Worm (Caenorhabditis elegans): ENCODE results near the gene str-81.

Gene str-81

DNA sequence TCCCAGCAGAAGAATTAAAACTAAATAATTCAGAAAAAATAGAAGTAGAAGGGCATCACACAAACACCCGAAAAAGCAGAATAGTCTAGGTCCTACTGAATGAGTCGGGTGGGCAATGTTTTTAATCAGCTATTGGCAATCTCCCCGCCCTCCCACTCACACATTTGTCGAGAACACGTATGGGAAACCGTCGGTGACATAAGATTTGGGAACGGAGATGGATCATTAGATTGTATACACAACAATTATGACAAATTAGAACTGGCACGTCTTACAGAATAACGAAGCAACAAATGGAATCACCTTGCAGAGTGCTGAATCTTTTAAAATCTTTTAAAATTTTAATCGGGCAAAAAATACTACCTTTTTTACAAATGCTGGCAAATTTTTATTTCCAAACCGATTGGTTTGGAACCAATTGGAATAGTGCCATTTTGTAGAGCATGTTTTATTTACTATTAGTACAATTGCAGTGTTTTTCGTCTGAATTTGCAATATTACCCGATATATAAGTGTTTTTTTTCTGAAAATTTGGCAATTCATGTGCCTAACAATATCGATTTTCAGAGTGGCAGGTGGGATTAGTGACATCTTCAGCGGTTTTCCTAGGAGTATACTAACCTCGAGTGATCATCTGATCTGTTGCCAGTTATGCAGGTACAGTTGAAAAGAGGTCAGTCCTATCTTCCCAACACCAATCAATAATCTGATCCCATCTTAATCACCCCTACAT is 37.4 kb upstream of the str-81 start, which contains the start of the genes F55C9.3 and fbxb-57:
Gene F55C9.3, minus strand, starts transcription at position 101 of the 733 bp plus-strand sequence.
Gene fbxb-57, plus strand, starts transcription at position 683 of the 733 bp plus-strand sequence.
- TF ChIP-seq ceh-22 (tag; optimal IDR thresholded peaks at IDR 0.05) (no peak), pag-3 (tag; optimal IDR thresholded peaks at IDR 0.05; ENCODE audit: borderline replicate concordance) (no peak), unc-86 (tag; optimal IDR thresholded peaks at IDR 0.05) (no peak), nfya-1 (tag; optimal IDR thresholded peaks at IDR 0.05) (no peak), ceh-18 (tag; optimal IDR thresholded peaks at IDR 0.05) (no peak)

DNA sequence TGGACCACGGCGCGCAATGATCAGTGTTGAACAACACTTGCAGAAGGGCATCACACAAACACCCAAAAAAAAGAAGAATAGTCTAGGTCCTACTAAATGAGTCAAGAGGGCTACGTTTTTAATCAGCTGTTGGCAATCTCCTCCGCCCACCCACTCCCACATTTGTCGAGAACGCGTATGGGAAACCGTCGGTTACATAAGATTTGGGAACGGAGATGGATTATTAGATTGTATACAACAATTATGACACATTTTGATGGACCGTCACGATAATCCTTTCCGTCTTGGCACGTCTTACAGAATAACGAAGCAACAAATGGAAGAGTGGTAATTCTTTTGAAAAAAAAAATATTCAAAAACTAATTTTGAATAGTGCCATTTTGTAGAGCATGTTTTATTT is 35.0 kb upstream of the str-81 start:
- TF ChIP-seq unc-86 (tag; optimal IDR thresholded peaks at IDR 0.05), result no peak
- TF ChIP-seq sdc-2 (tag; optimal IDR thresholded peaks at IDR 0.05), result no peak
- TF ChIP-seq ceh-34 (tag; optimal IDR thresholded peaks at IDR 0.05), result no peak
- no peak for TF ChIP-seq ceh-6 (GFP tag; optimal IDR thresholded peaks at IDR 0.05)
- no peak for TF ChIP-seq pat-9 (tag; optimal IDR thresholded peaks at IDR 0.05)
- TF ChIP-seq gmeb-2 (tag; optimal IDR thresholded peaks at IDR 0.05), result no peak
- TF ChIP-seq pha-4 (tag; optimal IDR thresholded peaks at IDR 0.05), result no peak

DNA sequence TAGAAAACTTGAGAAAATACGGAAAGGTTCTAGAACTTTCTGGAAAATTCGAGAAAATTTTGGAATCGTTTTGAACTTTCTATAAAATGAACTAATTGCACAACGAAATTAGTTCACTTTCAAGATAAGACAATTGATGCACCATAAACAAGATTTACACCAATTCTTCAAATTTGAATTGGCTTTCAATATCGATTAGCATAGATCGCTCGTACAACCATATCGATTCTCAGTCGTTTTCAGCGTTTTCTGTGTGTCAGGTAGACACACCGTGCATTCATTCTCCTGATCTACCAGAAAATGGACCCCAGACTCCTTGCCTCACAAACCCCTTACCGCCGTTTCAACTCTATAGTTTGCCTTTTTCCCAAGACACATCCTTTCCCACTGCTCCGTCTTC is 31.4 kb upstream of the str-81 start, which contains the start of gene fbxb-117:
Gene fbxb-117, plus strand, starts transcription at position 301 of the 400 bp plus-strand sequence.
- TF ChIP-seq tbx-7 (tag; optimal IDR thresholded peaks at IDR 0.05) (no peak), madf-2 (tag; optimal IDR thresholded peaks at IDR 0.05) (no peak), fax-1 (tag; optimal IDR thresholded peaks at IDR 0.05) (no peak), ceh-9 (tag; optimal IDR thresholded peaks at IDR 0.05) (no peak), hlh-6 (tag; optimal IDR thresholded peaks at IDR 0.05) (no peak), ets-4 (tag; optimal IDR thresholded peaks at IDR 0.05) (no peak), rnt-1 (tag; optimal IDR thresholded peaks at IDR 0.05) (no peak), unc-42 (tag; optimal IDR thresholded peaks at IDR 0.05) (no peak), sox-2 (GFP tag; IDR thresholded peaks at IDR 0.05) (no peak), pha-4 (tag; optimal IDR thresholded peaks at IDR 0.05) (no peak), ahr-1 (tag; optimal IDR thresholded peaks at IDR 0.05) (no peak), nfya-1 (tag; optimal IDR thresholded peaks at IDR 0.05) (no peak), ceh-45 (GFP tag; IDR thresholded peaks at IDR 0.05) (no peak), mec-3 (tag; optimal IDR thresholded peaks at IDR 0.05; ENCODE audit: borderline replicate concordance) (no peak), hlh-30 (tag; optimal IDR thresholded peaks at IDR 0.05; ENCODE audit: insufficient read depth) (no peak)

DNA sequence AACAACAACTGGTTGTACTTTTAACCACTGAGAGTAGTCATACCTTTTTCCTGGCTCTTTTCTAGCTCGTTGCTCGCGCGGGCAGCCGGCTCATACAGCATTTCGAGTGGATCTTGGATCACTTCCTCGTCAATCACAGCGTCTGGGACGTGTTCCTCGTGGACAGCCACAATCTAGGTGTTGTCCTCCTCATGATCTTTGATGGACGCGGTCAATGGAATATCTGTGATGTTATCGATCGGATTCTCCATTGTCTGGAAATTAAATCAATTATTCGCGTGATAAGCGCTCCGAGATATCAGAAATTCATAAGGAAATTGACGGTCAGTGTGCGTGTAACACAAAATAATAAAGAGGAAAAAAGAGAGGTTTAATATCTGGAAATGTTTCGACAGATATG is 29.0 kb upstream of the str-81 start, which contains the start of gene F21D9.8:
Gene F21D9.8, minus strand, starts transcription at position 101 of the 400 bp plus-strand sequence.
- TF ChIP-seq npax-4 (tag; optimal IDR thresholded peaks at IDR 0.05), result no peak
- no peak for TF ChIP-seq unc-42 (tag; optimal IDR thresholded peaks at IDR 0.05)
- TF ChIP-seq elt-2 (tag; optimal IDR thresholded peaks at IDR 0.05), result no peak
- TF ChIP-seq hlh-15 (tag; optimal IDR thresholded peaks at IDR 0.05), result no peak
- no peak for TF ChIP-seq ceh-6 (GFP tag; optimal IDR thresholded peaks at IDR 0.05)
- TF ChIP-seq che-1 (tag; optimal IDR thresholded peaks at IDR 0.05), result no peak
- TF ChIP-seq ttx-3 (tag; optimal IDR thresholded peaks at IDR 0.05), result no peak
- no peak for TF ChIP-seq unc-86 (tag; optimal IDR thresholded peaks at IDR 0.05)
- no peak for TF ChIP-seq sox-2 (GFP tag; IDR thresholded peaks at IDR 0.05)
- TF ChIP-seq syd-9 (tag; optimal IDR thresholded peaks at IDR 0.05), result no peak
- no peak for TF ChIP-seq ceh-24 (tag; optimal IDR thresholded peaks at IDR 0.05)
- no peak for TF ChIP-seq ceh-14 (tag; optimal IDR thresholded peaks at IDR 0.05)
- TF ChIP-seq ceh-45 (GFP tag; IDR thresholded peaks at IDR 0.05), result no peak
- no peak for TF ChIP-seq pros-1 (tag; optimal IDR thresholded peaks at IDR 0.05)
- TF ChIP-seq gmeb-2 (tag; optimal IDR thresholded peaks at IDR 0.05), result no peak

DNA sequence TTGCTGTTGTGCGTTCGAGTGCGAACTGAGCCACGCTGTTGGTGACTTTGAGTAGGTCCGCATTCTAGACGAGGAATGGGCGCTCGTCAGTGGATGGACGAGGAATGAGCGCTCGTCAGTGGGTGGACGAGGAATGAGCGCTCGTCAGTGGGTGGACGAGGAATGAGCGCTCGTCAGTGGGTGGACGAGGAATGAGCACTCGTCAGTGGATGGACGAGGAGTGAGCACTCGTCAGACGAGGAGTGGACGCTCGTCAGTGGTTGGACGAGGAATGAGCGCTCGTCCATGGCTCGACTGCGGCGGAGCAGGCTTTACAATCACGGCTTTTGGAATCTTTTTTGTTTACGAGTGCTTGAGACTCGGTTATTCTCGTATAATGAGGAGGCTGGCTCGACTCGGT is 27.6 kb upstream of the str-81 start:
- TF ChIP-seq C38D4.7 (GFP tag; optimal IDR thresholded peaks at IDR 0.05) (no peak), ceh-14 (tag; optimal IDR thresholded peaks at IDR 0.05) (no peak), ceh-48 (tag; optimal IDR thresholded peaks at IDR 0.05) (no peak), hlh-13 (GFP tag; optimal IDR thresholded peaks at IDR 0.05) (no peak), mec-3 (tag; optimal IDR thresholded peaks at IDR 0.05; ENCODE audit: borderline replicate concordance) (no peak), ceh-19 (GFP tag; optimal IDR thresholded peaks at IDR 0.05) (no peak), nfya-1 (tag; optimal IDR thresholded peaks at IDR 0.05) (no peak), ceh-22 (tag; optimal IDR thresholded peaks at IDR 0.05) (no peak), unc-3 (GFP tag; conservative IDR thresholded peaks at IDR 0.05) (no peak), unc-3 (tag; optimal IDR thresholded peaks at IDR 0.05) (no peak), unc-86 (tag; optimal IDR thresholded peaks at IDR 0.05) (no peak)

All from whole organism, late embryonic.